Fruit fly (Drosophila melanogaster): Measurements from ENCODE around the gene msl-2.

msl-2 gene

dm6 chr2L:3478034-3478880, 12.3 kb upstream of the msl-2 start, which contains the start of gene Thor (continued):
- TF ChIP-seq CG8281 (tag; optimal IDR thresholded peaks at IDR 0.05) (no peak), Atf3 (GFP tag; optimal IDR thresholded peaks at IDR 0.05) (peak; percentile 50), CG16813 (GFP tag; IDR thresholded peaks at IDR 0.05; ENCODE audit: partially characterized antibody) (no peak), CG1233 (GFP tag; optimal IDR thresholded peaks at IDR 0.05) (peak; percentile 70), row (GFP tag; IDR thresholded peaks at IDR 0.05) (peak; percentile 56), CG12391 (tag; optimal IDR thresholded peaks at IDR 0.05) (peak; percentile 33), dimm (GFP tag; IDR thresholded peaks at IDR 0.05) (0 out of 2 replicates have a peak, but pooled peaks have one; percentile 4), CG12155 (GFP tag; optimal IDR thresholded peaks at IDR 0.05) (peak; percentile 24), CG2199 (GFP tag; IDR thresholded peaks at IDR 0.05) (peak; percentile 88), CG2678 (tag; optimal IDR thresholded peaks at IDR 0.05) (peak; percentile 61), CG11723 (GFP tag; optimal IDR thresholded peaks at IDR 0.05) (peak; percentile 50), CG3995 (GFP tag; optimal IDR thresholded peaks at IDR 0.05) (no peak), CG18011 (GFP tag; optimal IDR thresholded peaks at IDR 0.05) (peak; percentile 24), CG8765 (GFP tag; IDR thresholded peaks at IDR 0.05) (no peak), shn (GFP tag; optimal IDR thresholded peaks at IDR 0.05) (peak; percentile 62), bab2 (GFP tag; optimal IDR thresholded peaks at IDR 0.05) (peak; percentile 11), hth (optimal IDR thresholded peaks at IDR 0.05) (no peak), run (tag; optimal IDR thresholded peaks at IDR 0.05) (no peak), CG13123 (GFP tag; optimal IDR thresholded peaks at IDR 0.05) (peak; percentile 31), CG15269 (tag; optimal IDR thresholded peaks at IDR 0.05) (peak; percentile 59), Hsf (GFP tag; optimal IDR thresholded peaks at IDR 0.05) (peak; percentile 36), fu2 (GFP tag; optimal IDR thresholded peaks at IDR 0.05) (peak; percentile 29), eve (GFP tag; optimal IDR thresholded peaks at IDR 0.05) (no peak), hb (GFP tag; IDR thresholded peaks at IDR 0.05; ENCODE audit: partially characterized antibody) (no peak), repo (GFP tag; optimal IDR thresholded peaks at IDR 0.05) (peak; percentile 81), slp2 (GFP tag; optimal IDR thresholded peaks at IDR 0.05) (peak; percentile 53), B-H1 (GFP tag; IDR thresholded peaks at IDR 0.05) (peak; percentile 38; the same call in 1 of the 3 replicates), twi (tag; optimal IDR thresholded peaks at IDR 0.05) (peak; percentile 0), usp (GFP tag; optimal IDR thresholded peaks at IDR 0.05) (no peak), odd (GFP tag; optimal IDR thresholded peaks at IDR 0.05) (peak; percentile 39), Vsx1 (GFP tag; optimal IDR thresholded peaks at IDR 0.05) (peak; percentile 59), pho (GFP tag; optimal IDR thresholded peaks at IDR 0.05) (peak; percentile 80), unpg (GFP tag; optimal IDR thresholded peaks at IDR 0.05) (peak; percentile 55), CG17186 (GFP tag; optimal IDR thresholded peaks at IDR 0.05) (no peak), CG5953 (GFP tag; IDR thresholded peaks at IDR 0.05) (peak; percentile 86), CG14667 (GFP tag; IDR thresholded peaks at IDR 0.05) (peak; percentile 38; the same call in 1 of the 2 replicates), CG11456 (GFP tag; IDR thresholded peaks at IDR 0.05) (peak; percentile 86), org-1 (GFP tag; optimal IDR thresholded peaks at IDR 0.05) (peak; percentile 70), CG10431 (GFP tag; optimal IDR thresholded peaks at IDR 0.05) (peak; percentile 84), CG6813 (GFP tag; optimal IDR thresholded peaks at IDR 0.05) (peak; percentile 76), YL-1 (GFP tag; optimal IDR thresholded peaks at IDR 0.05) (peak; percentile 76), Six4 (GFP tag; optimal IDR thresholded peaks at IDR 0.05) (peak; percentile 3), CG7556 (GFP tag; optimal IDR thresholded peaks at IDR 0.05) (peak; percentile 59), CG6272 (GFP tag; IDR thresholded peaks at IDR 0.05) (no peak; the same call in 1 of the 2 replicates), lilli (GFP tag; optimal IDR thresholded peaks at IDR 0.05) (peak; percentile 86), p53 (GFP tag; optimal IDR thresholded peaks at IDR 0.05) (peak; percentile 57), CG2202 (tag; optimal IDR thresholded peaks at IDR 0.05) (peak; percentile 54), D (optimal IDR thresholded peaks at IDR 0.05) (peak; percentile 57), D (GFP tag; optimal IDR thresholded peaks at IDR 0.05) (peak; percentile 3), Dip2 (GFP tag; IDR thresholded peaks at IDR 0.05) (no peak)
